Fruit fly (Drosophila melanogaster) whole organism: ENCODE measurements around the gene Gug.

ENCODE experiments used
- CG8478 ChIP-seq: fragments of >200 bp; optimal IDR thresholded peaks from 2 replicates; lab custom pipeline; 2018; ENCODE audit warnings: inconsistent platforms
- Dll ChIP-seq: fragments of >200 bp; optimal IDR thresholded peaks from 2 replicates; lab custom pipeline; 2017
- usp ChIP-seq: fragments of >200 bp; optimal IDR thresholded peaks from 2 replicates; lab custom pipeline; 2017; ENCODE audit warnings: missing biosample characterization, missing genetic modification characterization, mixed read lengths

dm6 chr3L:8418984-8419383 is 30.7 kb upstream of the Gug start:
- no peak for TF ChIP-seq Dll
- no peak for TF ChIP-seq CG8478 (lab: Kevin White, UChicago)
- no peak for TF ChIP-seq usp (GFP tag; lab: Kevin White, UChicago)
